Fruit fly (Drosophila melanogaster) whole organism, wandering third instar larva: ENCODE data around the gene crim.

Experiments
- Abd-B ChIP-seq: fragments of >200 bp; optimal IDR thresholded peaks from 2 replicates; lab custom pipeline; 2017; ENCODE audit warnings: missing biosample characterization, missing genetic modification characterization
- CG32264 ChIP-seq: fragments of 200-800 bp; sonication (Bioruptor generic); optimal IDR thresholded peaks from 2 replicates; lab custom pipeline; 2016; ENCODE audit warnings: missing biosample characterization, missing genetic modification characterization
- CG9705 ChIP-seq: fragments of 200-800 bp; sonication (Bioruptor generic); optimal IDR thresholded peaks from 2 replicates; lab custom pipeline; 2018; ENCODE audit warnings: missing biosample characterization, mild to moderate bottlenecking, missing genetic modification characterization
- Dfd ChIP-seq: fragments of >200 bp; optimal IDR thresholded peaks from 2 replicates; lab custom pipeline; 2017; ENCODE audit warnings: missing biosample characterization, missing genetic modification characterization
- Dif ChIP-seq: fragments of 200-275, 200-300 bp; sonication (Bioruptor generic); optimal IDR thresholded peaks from 2 replicates; lab custom pipeline; 2018; ENCODE audit warnings: missing biosample characterization, missing genetic modification characterization; ENCODE audit not compliant: partially characterized antibody
- GATAd ChIP-seq: sonication (Bioruptor generic); optimal IDR thresholded peaks from 2 replicates; lab custom pipeline; 2016; ENCODE audit warnings: missing biosample characterization, missing genetic modification characterization
- HLH106 ChIP-seq: fragments of 200-800 bp; optimal IDR thresholded peaks from 3 replicates; lab custom pipeline; 2019; ENCODE audit warnings: missing biosample characterization, mild to moderate bottlenecking, missing genetic modification characterization, moderate library complexity
- Hnf4 ChIP-seq: fragments of 200-800 bp; sonication (Bioruptor generic); optimal IDR thresholded peaks from 2 replicates; lab custom pipeline; 2016; ENCODE audit warnings: missing biosample characterization, mild to moderate bottlenecking, missing genetic modification characterization
- Hr78 ChIP-seq: fragments of >200 bp; optimal IDR thresholded peaks from 2 replicates; lab custom pipeline; 2017; ENCODE audit warnings: missing biosample characterization, missing genetic modification characterization
- Hr83 ChIP-seq: fragments of 200-300 bp; sonication (Bioruptor generic); optimal IDR thresholded peaks from 2 replicates; lab custom pipeline; 2016; ENCODE audit warnings: missing biosample characterization, mild to moderate bottlenecking, missing genetic modification characterization, moderate library complexity; ENCODE audit not compliant: poor library complexity, severe bottlenecking
- Jra ChIP-seq: sonication (Bioruptor generic); optimal IDR thresholded peaks from 2 replicates; lab custom pipeline; 2016; ENCODE audit warnings: missing biosample characterization, missing genetic modification characterization
- Mio ChIP-seq: sonication (Bioruptor generic); optimal IDR thresholded peaks from 2 replicates; lab custom pipeline; 2016; ENCODE audit warnings: missing biosample characterization, missing genetic modification characterization
- Myc ChIP-seq: fragments of >200 bp; optimal IDR thresholded peaks from 2 replicates; lab custom pipeline; 2017
- N ChIP-seq: fragments of >200 bp; optimal IDR thresholded peaks from 2 replicates; lab custom pipeline; 2018; ENCODE audit warnings: missing biosample characterization, missing external identifiers, missing genetic modification characterization
- OdsH ChIP-seq: fragments of 200-800 bp; sonication (Bioruptor generic); optimal IDR thresholded peaks from 2 replicates; lab custom pipeline; 2016; ENCODE audit warnings: missing biosample characterization, mild to moderate bottlenecking, missing genetic modification characterization
- Rel ChIP-seq, 2 experiments: fragments of 200-800 bp; sonication (Bioruptor generic) in 1 of 2; optimal IDR thresholded peaks; 2 replicates in 1 of 2; 3 replicates in 1 of 2; lab custom pipeline; 2016 to 2019; ENCODE audit warnings: mild to moderate bottlenecking in 2 of 2, missing biosample characterization in 2 of 2, missing genetic modification characterization in 2 of 2, moderate library complexity in 1 of 2
- Sp1 ChIP-seq: fragments of 200-800 bp; sonication (Bioruptor generic); optimal IDR thresholded peaks from 3 replicates; lab custom pipeline; 2019; ENCODE audit warnings: missing biosample characterization, mild to moderate bottlenecking, missing genetic modification characterization, moderate library complexity
- Vsx2 ChIP-seq: fragments of 200-300, 225-300 bp; sonication (Bioruptor generic); optimal IDR thresholded peaks from 2 replicates; lab custom pipeline; 2018; ENCODE audit warnings: missing biosample characterization, missing genetic modification characterization; ENCODE audit not compliant: partially characterized antibody
- br ChIP-seq: fragments of 200-800 bp; sonication (Bioruptor generic); optimal IDR thresholded peaks from 2 replicates; lab custom pipeline; 2016; ENCODE audit warnings: missing biosample characterization, missing genetic modification characterization
- brk ChIP-seq: fragments of 200-800 bp; sonication (Bioruptor generic); optimal IDR thresholded peaks from 2 replicates; lab custom pipeline; 2016; ENCODE audit warnings: missing biosample characterization, mild to moderate bottlenecking, missing genetic modification characterization
- dl ChIP-seq, 2 experiments: fragments of 175-275, 200-275 bp in 1 of 2; fragments of 200-275 bp in 1 of 2; sonication (Bioruptor generic); optimal IDR thresholded peaks; lab custom pipeline; 2018; ENCODE audit warnings: mild to moderate bottlenecking in 2 of 2, missing biosample characterization in 2 of 2, missing genetic modification characterization in 2 of 2, moderate library complexity in 2 of 2; ENCODE audit not compliant: partially characterized antibody in 2 of 2, insufficient read depth in 1 of 2
- dmrt93B ChIP-seq: fragments of 200-800 bp; sonication (Bioruptor generic); optimal IDR thresholded peaks from 2 replicates; lab custom pipeline; 2018; ENCODE audit warnings: missing biosample characterization, mild to moderate bottlenecking, missing genetic modification characterization
- ey ChIP-seq: fragments of 200-800 bp; sonication (Bioruptor generic); optimal IDR thresholded peaks from 2 replicates; lab custom pipeline; 2016; ENCODE audit warnings: missing biosample characterization, missing genetic modification characterization
- fru ChIP-seq: fragments of 200-800 bp; sonication (Bioruptor generic); optimal IDR thresholded peaks from 3 replicates; lab custom pipeline; 2016; ENCODE audit warnings: missing biosample characterization, mild to moderate bottlenecking, missing genetic modification characterization
- h ChIP-seq: fragments of 200-800 bp; sonication (Bioruptor generic); optimal IDR thresholded peaks from 3 replicates; lab custom pipeline; 2016; ENCODE audit warnings: missing biosample characterization, mild to moderate bottlenecking, missing genetic modification characterization
- jim ChIP-seq: fragments of 175-275, 200-325 bp; sonication (Bioruptor generic); optimal IDR thresholded peaks from 2 replicates; lab custom pipeline; 2016; ENCODE audit warnings: missing biosample characterization, mild to moderate bottlenecking, missing genetic modification characterization
- lola ChIP-seq: fragments of >200 bp; optimal IDR thresholded peaks from 2 replicates; lab custom pipeline; 2017; ENCODE audit warnings: missing biosample characterization, missing genetic modification characterization
- psq ChIP-seq: fragments of 200-800 bp; sonication (Bioruptor generic); optimal IDR thresholded peaks from 3 replicates; lab custom pipeline; 2017; ENCODE audit warnings: missing biosample characterization, mild to moderate bottlenecking, missing genetic modification characterization, moderate library complexity
- rgr ChIP-seq: fragments of 200-800 bp; sonication (Bioruptor generic); optimal IDR thresholded peaks from 3 replicates; lab custom pipeline; 2016; ENCODE audit warnings: missing biosample characterization, mild to moderate bottlenecking, missing genetic modification characterization
- sage ChIP-seq: fragments of 200-800 bp; sonication (Bioruptor generic); optimal IDR thresholded peaks from 2 replicates; lab custom pipeline; 2016; ENCODE audit warnings: missing biosample characterization, mild to moderate bottlenecking, missing genetic modification characterization
- sv ChIP-seq: fragments of 200-800 bp; sonication (Bioruptor generic); optimal IDR thresholded peaks from 3 replicates; lab custom pipeline; 2016; ENCODE audit warnings: missing biosample characterization, missing genetic modification characterization
- tai ChIP-seq: sonication (Bioruptor generic); optimal IDR thresholded peaks from 2 replicates; lab custom pipeline; 2016; ENCODE audit warnings: missing biosample characterization, missing genetic modification characterization
- usp ChIP-seq: fragments of >200 bp; optimal IDR thresholded peaks from 2 replicates; lab custom pipeline; 2017; ENCODE audit warnings: missing biosample characterization, missing genetic modification characterization
- woc ChIP-seq: sonication (Bioruptor generic); optimal IDR thresholded peaks from 2 replicates; lab custom pipeline; 2016; ENCODE audit warnings: missing biosample characterization, mild to moderate bottlenecking, missing genetic modification characterization

crim gene

dm6 chr3L:11715187-11715586 is 4.0 kb upstream of the crim start, which contains the start of gene CG14132:
Gene CG14132, minus strand, starts transcription at chr3L:11715285.
- no peak for TF ChIP-seq GATAd (GFP tag; lab: Kevin White, UChicago)
- no peak for TF ChIP-seq N (GFP tag; lab: Kevin White, UChicago)
- TF ChIP-seq dl (GFP tag; optimal IDR thresholded peaks at IDR 0.05; lab: Kevin White, UChicago; ENCODE audit: insufficient read depth in 1 of 2, partially characterized antibody in 2 of 2), result peak; percentile 11 to 34
- no peak for TF ChIP-seq lola (GFP tag; lab: Kevin White, UChicago)
- TF ChIP-seq jim (GFP tag; lab: Kevin White, UChicago), result no peak
- TF ChIP-seq Hnf4 (GFP tag; lab: Kevin White, UChicago), result no peak
- no peak for TF ChIP-seq CG9705 (GFP tag; lab: Kevin White, UChicago)
- TF ChIP-seq woc (GFP tag; lab: Kevin White, UChicago), result no peak
- no peak for TF ChIP-seq Rel (GFP tag; optimal IDR thresholded peaks at IDR 0.05; lab: Kevin White, UChicago)
- peak; percentile 3 for TF ChIP-seq Rel (tag; optimal IDR thresholded peaks at IDR 0.05; lab: Kevin White, UChicago)
- no peak for TF ChIP-seq Hr78 (GFP tag; lab: Kevin White, UChicago)
- no peak for TF ChIP-seq br (GFP tag; lab: Kevin White, UChicago)
- no peak for TF ChIP-seq Sp1 (GFP tag; lab: Kevin White, UChicago)
- no peak for TF ChIP-seq Dfd
- no peak for TF ChIP-seq sv (GFP tag; lab: Kevin White, UChicago)
- TF ChIP-seq Dif (GFP tag; lab: Kevin White, UChicago), result peak; percentile 66
- no peak for TF ChIP-seq ey (GFP tag; lab: Kevin White, UChicago)
- no peak for TF ChIP-seq Myc (lab: Kevin White, UChicago)
- no peak for TF ChIP-seq CG32264 (GFP tag; lab: Kevin White, UChicago)
- TF ChIP-seq sage (GFP tag; lab: Kevin White, UChicago), result no peak
- TF ChIP-seq HLH106 (tag; lab: Kevin White, UChicago), result no peak
- TF ChIP-seq Abd-B (GFP tag; lab: Kevin White, UChicago), result no peak
- TF ChIP-seq Jra, result no peak
- TF ChIP-seq brk, result no peak
- peak; percentile 2 for TF ChIP-seq fru (GFP tag; lab: Kevin White, UChicago)
- TF ChIP-seq h (GFP tag; lab: Kevin White, UChicago), result no peak

dm6 chr3L:11712839-11713238 is 1.7 kb upstream of the crim start:
- TF ChIP-seq Hnf4 (GFP tag; lab: Kevin White, UChicago), result no peak
- no peak for TF ChIP-seq br (GFP tag; lab: Kevin White, UChicago)
- no peak for TF ChIP-seq usp
- no peak for TF ChIP-seq tai (GFP tag; lab: Kevin White, UChicago)
- no peak for TF ChIP-seq Dif (GFP tag; lab: Kevin White, UChicago)
- no peak for TF ChIP-seq h (GFP tag; lab: Kevin White, UChicago)
- TF ChIP-seq CG32264 (GFP tag; lab: Kevin White, UChicago), result no peak
- no peak for TF ChIP-seq Hr83 (GFP tag; lab: Kevin White, UChicago)
- no peak for TF ChIP-seq Rel (GFP tag; optimal IDR thresholded peaks at IDR 0.05; lab: Kevin White, UChicago)
- no peak for TF ChIP-seq Rel (tag; optimal IDR thresholded peaks at IDR 0.05; lab: Kevin White, UChicago)
- TF ChIP-seq fru (GFP tag; lab: Kevin White, UChicago), result no peak
- no peak for TF ChIP-seq Hr78 (GFP tag; lab: Kevin White, UChicago)
- no peak for TF ChIP-seq lola (GFP tag; lab: Kevin White, UChicago)
- no peak for TF ChIP-seq Mio (GFP tag; lab: Kevin White, UChicago)
- TF ChIP-seq Vsx2 (GFP tag; lab: Kevin White, UChicago), result no peak
- no peak for TF ChIP-seq brk
- no peak for TF ChIP-seq woc (GFP tag; lab: Kevin White, UChicago)
- no peak for TF ChIP-seq Jra
- no peak for TF ChIP-seq dmrt93B (GFP tag; lab: Kevin White, UChicago)
- TF ChIP-seq HLH106 (tag; lab: Kevin White, UChicago), result no peak
- no peak for TF ChIP-seq OdsH (GFP tag; lab: Kevin White, UChicago)

dm6 chr3L:11711789-11712188 is 603 bp upstream of the crim start:
- no peak for TF ChIP-seq Abd-B (GFP tag; lab: Kevin White, UChicago)
- no peak for TF ChIP-seq Myc (lab: Kevin White, UChicago)
- no peak for TF ChIP-seq dl (GFP tag; optimal IDR thresholded peaks at IDR 0.05; lab: Kevin White, UChicago; ENCODE audit: insufficient read depth in 1 of 2, partially characterized antibody in 2 of 2)
- TF ChIP-seq tai (GFP tag; lab: Kevin White, UChicago), result no peak
- TF ChIP-seq sage (GFP tag; lab: Kevin White, UChicago), result no peak
- TF ChIP-seq br (GFP tag; lab: Kevin White, UChicago), result no peak
- TF ChIP-seq Dfd, result no peak
- TF ChIP-seq Dif (GFP tag; lab: Kevin White, UChicago), result no peak
- no peak for TF ChIP-seq h (GFP tag; lab: Kevin White, UChicago)
- no peak for TF ChIP-seq dmrt93B (GFP tag; lab: Kevin White, UChicago)
- no peak for TF ChIP-seq psq (GFP tag; lab: Kevin White, UChicago)
- no peak for TF ChIP-seq N (GFP tag; lab: Kevin White, UChicago)
- no peak for TF ChIP-seq rgr
- TF ChIP-seq, all 38 proteins: peak for 0
